Worm (Caenorhabditis elegans) whole organism, L1 larva: Measurements from ENCODE around the gene Y39B6A.9.

ENCODE experiments used
- C04F5.9 ChIP-seq: sonication (generic microtip); optimal IDR thresholded peaks from 2 replicates; lab custom pipeline; 2016; ENCODE audit warnings: missing genetic modification characterization, missing compliant biosample characterization
- C34B4.2 ChIP-seq: sonication (generic microtip); optimal IDR thresholded peaks from 2 replicates; lab custom pipeline; 2017; ENCODE audit warnings: mild to moderate bottlenecking, missing genetic modification characterization, missing compliant biosample characterization
- egl-27 ChIP-seq, 2 experiments: fragments of 150-350 bp in 1 of 2; sonication (generic microtip); optimal IDR thresholded peaks; 3 replicates each; lab custom pipeline; 2017 to 2018; ENCODE audit warnings: missing biosample characterization in 2 of 2, missing genetic modification characterization in 2 of 2, missing genetic modification reagents in 2 of 2
- lin-13 ChIP-seq: fragments of 150-350 bp; optimal IDR thresholded peaks from 2 replicates; lab custom pipeline; 2014; ENCODE audit warnings: missing biosample characterization, missing genetic modification reagents, missing genetic modification characterization
- lin-39 ChIP-seq: fragments of 150-350 bp; optimal IDR thresholded peaks from 2 replicates; lab custom pipeline; 2014; ENCODE audit warnings: missing biosample characterization, missing genetic modification reagents, missing genetic modification characterization
- nhr-20 ChIP-seq: sonication (generic microtip); optimal IDR thresholded peaks from 2 replicates; lab custom pipeline; 2016; ENCODE audit warnings: mild to moderate bottlenecking, missing genetic modification characterization, missing compliant biosample characterization
- nhr-47 ChIP-seq: sonication (generic microtip); optimal IDR thresholded peaks from 2 replicates; lab custom pipeline; 2016; ENCODE audit warnings: mild to moderate bottlenecking, missing genetic modification characterization, moderate library complexity, missing compliant biosample characterization
- sox-4 ChIP-seq: sonication (generic microtip); optimal IDR thresholded peaks from 2 replicates; lab custom pipeline; 2016; ENCODE audit warnings: missing genetic modification characterization, missing compliant biosample characterization
- tbx-2 ChIP-seq: sonication (generic microtip); optimal IDR thresholded peaks from 2 replicates; lab custom pipeline; 2016; ENCODE audit warnings: missing genetic modification characterization, missing compliant biosample characterization
- unc-30 ChIP-seq: sonication (generic microtip); optimal IDR thresholded peaks from 2 replicates; lab custom pipeline; 2017; ENCODE audit warnings: missing biosample characterization, missing genetic modification characterization
- unc-62 ChIP-seq: fragments of 150-350 bp; optimal IDR thresholded peaks from 2 replicates; lab custom pipeline; 2014; ENCODE audit warnings: missing biosample characterization, missing genetic modification reagents, missing genetic modification characterization
- zag-1 ChIP-seq: fragments of 150-350 bp; optimal IDR thresholded peaks from 2 replicates; lab custom pipeline; 2014; ENCODE audit warnings: missing biosample characterization, missing genetic modification characterization
- ztf-11 ChIP-seq, 2 experiments: sonication (generic microtip); optimal IDR thresholded peaks; 2 replicates each; lab custom pipeline; 2016 to 2017; ENCODE audit warnings: missing genetic modification characterization in 2 of 2, missing biosample characterization in 1 of 2, missing compliant biosample characterization in 1 of 2

DNA sequence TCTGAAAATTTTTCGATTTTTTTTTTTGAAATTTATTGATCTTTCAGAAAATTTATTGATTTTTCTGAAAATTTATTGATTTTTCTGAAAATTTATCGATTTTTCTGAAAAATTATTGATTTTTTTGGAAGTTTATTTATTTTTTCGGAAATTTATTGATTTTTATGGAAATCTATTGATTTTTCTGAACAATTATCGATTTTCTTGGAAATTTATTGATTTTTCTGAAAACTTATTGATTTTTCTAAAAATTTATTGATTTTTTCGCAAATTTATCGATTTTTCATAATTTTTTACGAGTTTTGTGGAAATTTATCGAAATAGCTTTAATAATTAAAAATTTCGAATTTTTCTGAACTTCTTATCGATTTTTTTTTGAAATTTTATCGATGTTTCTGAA, 29.2 kb upstream of the Y39B6A.9 start:
- no peak for TF ChIP-seq tbx-2 (tag; lab: Kevin White, UChicago)
- TF ChIP-seq unc-62 (GFP tag; lab: Kevin White, UChicago): no peak
- TF ChIP-seq ztf-11 (tag; optimal IDR thresholded peaks at IDR 0.05; lab: Kevin White, UChicago): no peak
- TF ChIP-seq sox-4 (tag; lab: Kevin White, UChicago): no peak
- no peak for TF ChIP-seq C34B4.2 (tag; lab: Kevin White, UChicago)
- TF ChIP-seq nhr-20 (tag; lab: Kevin White, UChicago): no peak
- no peak for TF ChIP-seq nhr-47 (tag; lab: Kevin White, UChicago)
- no peak for TF ChIP-seq unc-30
- no peak for TF ChIP-seq lin-13 (GFP tag; lab: Kevin White, UChicago)
- TF ChIP-seq lin-39 (tag; lab: Kevin White, UChicago): no peak
- no peak for TF ChIP-seq zag-1
- no peak for TF ChIP-seq egl-27 (tag; optimal IDR thresholded peaks at IDR 0.05; lab: Kevin White, UChicago)
- TF ChIP-seq C04F5.9 (tag; lab: Kevin White, UChicago): no peak
